Fruit fly (Drosophila melanogaster) whole organism, embryonic: ENCODE data around the gene melt.

Experiments
- Atf6 ChIP-seq: fragments of 200-800 bp; sonication (Bioruptor generic); IDR thresholded peaks from 2 replicates; pipeline ENCODE4 v1.3.6; 2022; ENCODE audit warnings: missing biosample characterization, missing genetic modification characterization
- CG10979 ChIP-seq: fragments of 200-800 bp; sonication (Bioruptor generic); optimal IDR thresholded peaks from 2 replicates; lab custom pipeline; 2018; ENCODE audit warnings: missing biosample characterization, mild to moderate bottlenecking, missing genetic modification characterization, moderate library complexity
- CG11456 ChIP-seq: fragments of 200-800 bp; sonication (Bioruptor generic); IDR thresholded peaks from 3 replicates; pipeline ENCODE4 v1.3.6; 2022; ENCODE audit warnings: missing biosample characterization, missing genetic modification characterization
- CG12071 ChIP-seq: fragments of 200-800 bp; sonication (Bioruptor generic); optimal IDR thresholded peaks from 3 replicates; lab custom pipeline; 2018; ENCODE audit warnings: missing biosample characterization, mild to moderate bottlenecking, missing genetic modification characterization
- CG12236 ChIP-seq: fragments of 200-800 bp; sonication (Bioruptor generic); optimal IDR thresholded peaks from 2 replicates; lab custom pipeline; 2016; ENCODE audit warnings: missing biosample characterization, missing genetic modification characterization
- CG1529 ChIP-seq: fragments of 200-800 bp; sonication (Bioruptor generic); optimal IDR thresholded peaks from 3 replicates; lab custom pipeline; 2018; ENCODE audit warnings: missing biosample characterization, missing genetic modification characterization
- CG15479 ChIP-seq: fragments of 200-800 bp; sonication (Bioruptor generic); optimal IDR thresholded peaks from 3 replicates; lab custom pipeline; 2019; ENCODE audit warnings: missing biosample characterization, mild to moderate bottlenecking, missing genetic modification characterization, moderate library complexity
- CG1647 ChIP-seq: fragments of 200-800 bp; sonication (Bioruptor generic); optimal IDR thresholded peaks from 3 replicates; lab custom pipeline; 2016; ENCODE audit warnings: missing biosample characterization, missing genetic modification characterization
- CG16779 ChIP-seq: fragments of 200-800 bp; sonication (Bioruptor generic); IDR thresholded peaks from 2 replicates; pipeline ENCODE4 v1.3.6; 2022; ENCODE audit warnings: missing biosample characterization, missing genetic modification characterization
- CG17359 ChIP-seq: fragments of 200-800 bp; sonication (Bioruptor generic); optimal IDR thresholded peaks from 3 replicates; lab custom pipeline; 2018; ENCODE audit warnings: missing biosample characterization, mild to moderate bottlenecking, missing genetic modification characterization, moderate library complexity
- CG17802 ChIP-seq: fragments of 200-800 bp; sonication (Bioruptor generic); optimal IDR thresholded peaks from 2 replicates; lab custom pipeline; 2018; ENCODE audit warnings: missing biosample characterization, mild to moderate bottlenecking, missing genetic modification characterization, moderate library complexity
- CG18011 ChIP-seq: fragments of 200-800 bp; sonication (Bioruptor generic); optimal IDR thresholded peaks from 2 replicates; lab custom pipeline; 2017; ENCODE audit warnings: missing biosample characterization, missing genetic modification characterization, mild to moderate bottlenecking, moderate library complexity, missing genotype
- CG18599 ChIP-seq: fragments of 200-800 bp; sonication (Bioruptor generic); optimal IDR thresholded peaks from 3 replicates; lab custom pipeline; 2017; ENCODE audit warnings: missing biosample characterization, missing genetic modification characterization, mild to moderate bottlenecking, moderate library complexity, missing genetic modification reagents
- CG2712 ChIP-seq: fragments of 200-800 bp; optimal IDR thresholded peaks from 3 replicates; lab custom pipeline; 2019; ENCODE audit warnings: missing biosample characterization, mild to moderate bottlenecking, missing genetic modification characterization, moderate library complexity
- CG2889 ChIP-seq: fragments of 200-800 bp; sonication (Bioruptor generic); IDR thresholded peaks from 3 replicates; pipeline ENCODE4 v1.3.6; 2022; ENCODE audit warnings: missing biosample characterization, missing genetic modification characterization
- CG42726 ChIP-seq: fragments of 200-800 bp; sonication (Bioruptor generic); IDR thresholded peaks from 2 replicates; pipeline ENCODE4 v1.3.6; 2022; ENCODE audit warnings: missing biosample characterization, missing genetic modification characterization; ENCODE audit not compliant: partially characterized antibody
- CG4360 ChIP-seq: fragments of 200-800 bp; sonication (Bioruptor generic); IDR thresholded peaks from 2 replicates; pipeline ENCODE4 v1.3.6; 2022; ENCODE audit warnings: missing biosample characterization, missing genetic modification characterization
- CG7928 ChIP-seq: fragments of 200-800 bp; sonication (Bioruptor generic); optimal IDR thresholded peaks from 2 replicates; lab custom pipeline; 2017; ENCODE audit warnings: missing biosample characterization, mild to moderate bottlenecking, missing genetic modification characterization
- CG7987 ChIP-seq: fragments of 200-800 bp; sonication (Bioruptor generic); optimal IDR thresholded peaks from 2 replicates; lab custom pipeline; 2018; ENCODE audit warnings: missing biosample characterization, mild to moderate bottlenecking, missing genetic modification characterization, moderate library complexity
- Dp ChIP-seq: fragments of 200-800 bp; sonication (Bioruptor generic); optimal IDR thresholded peaks from 2 replicates; lab custom pipeline; 2018; ENCODE audit warnings: missing biosample characterization, mild to moderate bottlenecking, missing genetic modification characterization, moderate library complexity
- E2f1 ChIP-seq: fragments of 200-800 bp; sonication (Bioruptor generic); IDR thresholded peaks from 2 replicates; pipeline ENCODE4 v1.3.6; 2022; ENCODE audit warnings: missing biosample characterization, missing genetic modification characterization
- E2f2 ChIP-seq: fragments of 200-800 bp; sonication (Bioruptor generic); IDR thresholded peaks from 2 replicates; pipeline ENCODE4 v1.3.6; 2022; ENCODE audit warnings: missing biosample characterization, missing genetic modification characterization
- ERR ChIP-seq: fragments of 200-800 bp; sonication (Bioruptor generic); optimal IDR thresholded peaks from 2 replicates; lab custom pipeline; 2016; ENCODE audit warnings: missing biosample characterization, missing genetic modification characterization
- Fer3 ChIP-seq: fragments of 200-800 bp; sonication (Bioruptor generic); optimal IDR thresholded peaks from 2 replicates; lab custom pipeline; 2018; ENCODE audit warnings: missing biosample characterization, mild to moderate bottlenecking, missing genetic modification characterization, moderate library complexity
- Hmx ChIP-seq: fragments of 200-800 bp; sonication (Bioruptor generic); optimal IDR thresholded peaks from 2 replicates; lab custom pipeline; 2016; ENCODE audit warnings: missing biosample characterization, missing genetic modification characterization
- NC2α ChIP-seq: fragments of 200-800 bp; sonication (Bioruptor generic); optimal IDR thresholded peaks from 2 replicates; lab custom pipeline; 2016; ENCODE audit warnings: missing biosample characterization, missing genetic modification characterization
- NC2β ChIP-seq: fragments of 200-800 bp; sonication (Bioruptor generic); optimal IDR thresholded peaks from 2 replicates; lab custom pipeline; 2016; ENCODE audit warnings: missing biosample characterization, missing genetic modification characterization
- Oaz ChIP-seq: fragments of 200-800 bp; sonication (Bioruptor generic); IDR thresholded peaks from 2 replicates; pipeline ENCODE4 v1.3.6; 2022; ENCODE audit warnings: missing biosample characterization, missing genetic modification characterization
- Sox102F ChIP-seq: fragments of 200-800 bp; sonication (Bioruptor generic); optimal IDR thresholded peaks from 2 replicates; lab custom pipeline; 2018; ENCODE audit warnings: missing biosample characterization, mild to moderate bottlenecking, missing genetic modification characterization, moderate library complexity
- Ssrp ChIP-seq: fragments of 200-800 bp; sonication (Bioruptor generic); optimal IDR thresholded peaks from 2 replicates; lab custom pipeline; 2018; ENCODE audit warnings: missing biosample characterization, mild to moderate bottlenecking, missing genetic modification characterization, moderate library complexity
- ac ChIP-seq: fragments of 200-800 bp; sonication (Bioruptor generic); optimal IDR thresholded peaks from 3 replicates; lab custom pipeline; 2017; ENCODE audit warnings: missing biosample characterization, mild to moderate bottlenecking, missing genetic modification characterization
- ase ChIP-seq: fragments of 200-800 bp; sonication (Bioruptor generic); IDR thresholded peaks from 3 replicates; pipeline ENCODE4 v1.3.6; 2022; ENCODE audit warnings: missing biosample characterization, missing genetic modification characterization
- az2 ChIP-seq: fragments of 200-800 bp; sonication (Bioruptor generic); optimal IDR thresholded peaks from 3 replicates; lab custom pipeline; 2016; ENCODE audit warnings: missing biosample characterization, missing genetic modification characterization
- ewg ChIP-seq: fragments of 200-800 bp; sonication (Bioruptor generic); optimal IDR thresholded peaks from 3 replicates; lab custom pipeline; 2017; ENCODE audit warnings: mild to moderate bottlenecking, missing biosample characterization, missing genetic modification reagents, missing genetic modification characterization
- fd102C ChIP-seq: fragments of 200-800 bp; sonication (Bioruptor generic); optimal IDR thresholded peaks from 2 replicates; lab custom pipeline; 2018; ENCODE audit warnings: missing biosample characterization, mild to moderate bottlenecking, missing genetic modification characterization, moderate library complexity
- fd64A ChIP-seq: fragments of 200-800 bp; sonication (Bioruptor generic); optimal IDR thresholded peaks from 3 replicates; lab custom pipeline; 2018; ENCODE audit warnings: missing biosample characterization, mild to moderate bottlenecking, missing genetic modification characterization
- fd96Cb ChIP-seq: fragments of 200-800 bp; sonication (Bioruptor generic); optimal IDR thresholded peaks from 2 replicates; lab custom pipeline; 2018; ENCODE audit warnings: missing biosample characterization, mild to moderate bottlenecking, missing genetic modification characterization, moderate library complexity
- fru ChIP-seq: fragments of >200 bp; optimal IDR thresholded peaks from 2 replicates; lab custom pipeline; 2017
- fu2 ChIP-seq: fragments of 200-800 bp; sonication (Bioruptor generic); optimal IDR thresholded peaks from 2 replicates; lab custom pipeline; 2016; ENCODE audit warnings: missing biosample characterization, missing genetic modification characterization
- lov ChIP-seq, 2 experiments: fragments of 200-800 bp in 1 of 2; fragments of >200 bp in 1 of 2; sonication (Bioruptor generic) in 1 of 2; IDR thresholded peaks in 1 of 2; optimal IDR thresholded peaks in 1 of 2; 2 replicates in 1 of 2; 3 replicates in 1 of 2; pipeline versions ENCODE4 v1.3.6 to Lab custom; 2017 to 2022; ENCODE audit warnings: missing biosample characterization in 1 of 2, missing genetic modification characterization in 1 of 2
- maf-S ChIP-seq: fragments of 200-800 bp; sonication (Bioruptor generic); optimal IDR thresholded peaks from 2 replicates; lab custom pipeline; 2016; ENCODE audit warnings: missing biosample characterization, missing genetic modification characterization
- nau ChIP-seq: fragments of 200-800 bp; sonication (Bioruptor generic); optimal IDR thresholded peaks from 3 replicates; lab custom pipeline; 2017; ENCODE audit warnings: missing biosample characterization, mild to moderate bottlenecking, missing genetic modification characterization, missing genetic modification reagents
- prd ChIP-seq, 3 experiments: fragments of >200 bp in 2 of 3; fragments of 200-800 bp in 1 of 3; sonication (Bioruptor generic) in 1 of 3; optimal IDR thresholded peaks in 2 of 3; IDR thresholded peaks in 1 of 3; 2 replicates in 2 of 3; 3 replicates in 1 of 3; pipeline versions ENCODE4 v1.3.6 to Lab custom; 2017 to 2022; ENCODE audit warnings: missing biosample characterization in 1 of 3, missing genetic modification characterization in 1 of 3
- pum ChIP-seq: fragments of 200-800 bp; sonication (Bioruptor generic); optimal IDR thresholded peaks from 2 replicates; lab custom pipeline; 2016; ENCODE audit warnings: missing biosample characterization, missing genetic modification characterization
- row ChIP-seq: fragments of 200-800 bp; sonication (Bioruptor generic); IDR thresholded peaks from 3 replicates; pipeline ENCODE4 v1.3.6; 2022; ENCODE audit warnings: missing biosample characterization, missing genetic modification characterization
- sna ChIP-seq: fragments of 200-800 bp; sonication (Bioruptor generic); IDR thresholded peaks from 2 replicates; pipeline ENCODE4 v1.3.6; 2022; ENCODE audit warnings: missing biosample characterization, missing genetic modification characterization; ENCODE audit not compliant: partially characterized antibody
- stc ChIP-seq: fragments of 200-800 bp; sonication (Bioruptor generic); IDR thresholded peaks from 2 replicates; pipeline ENCODE4 v1.3.6; 2022; ENCODE audit warnings: missing biosample characterization, missing genetic modification characterization
- tin ChIP-seq: fragments of 200-800 bp; sonication (Bioruptor generic); optimal IDR thresholded peaks from 3 replicates; lab custom pipeline; 2016; ENCODE audit warnings: missing biosample characterization, missing genetic modification characterization
- vvl ChIP-seq: fragments of 200-800 bp; sonication (Bioruptor generic); IDR thresholded peaks from 2 replicates; pipeline ENCODE4 v1.3.6; 2022; ENCODE audit warnings: missing biosample characterization, missing genetic modification characterization
- yki ChIP-seq: fragments of >200 bp; optimal IDR thresholded peaks from 3 replicates; lab custom pipeline; 2018
- zfh1 ChIP-seq: fragments of 200-800 bp; sonication (Bioruptor generic); IDR thresholded peaks from 3 replicates; pipeline ENCODE4 v1.3.6; 2022; ENCODE audit warnings: missing biosample characterization, missing genetic modification characterization

The melt gene

dm6 chr3L:7149827-7150226 lies 15.5 kb downstream of the melt start (continued):
- TF ChIP-seq Dp (no peak), Fer3 (no peak), CG15479 (GFP tag; lab: Kevin White, UChicago) (no peak), sna (no peak), CG17359 (tag; lab: Kevin White, UChicago) (peak; percentile 22), ewg (no peak), pum (GFP tag; lab: Kevin White, UChicago) (no peak), ERR (GFP tag; lab: Kevin White, UChicago) (no peak), CG12236 (GFP tag; lab: Kevin White, UChicago) (no peak), maf-S (GFP tag; lab: Kevin White, UChicago) (no peak), CG1647 (GFP tag; lab: Kevin White, UChicago) (no peak), fd64A (GFP tag; lab: Kevin White, UChicago) (no peak), fu2 (GFP tag; lab: Kevin White, UChicago) (no peak), nau (GFP tag; lab: Kevin White, UChicago) (no peak), yki (lab: Kevin White, UChicago) (no peak), az2 (GFP tag; lab: Kevin White, UChicago) (peak; percentile 12), CG18011 (no peak), row (GFP tag; lab: Robert Waterston, UW) (peak; percentile 25; the same call in 1 of the 3 replicates), Sox102F (peak; percentile 58), CG7987 (no peak), prd (optimal IDR thresholded peaks at IDR 0.05; lab: Kevin White, UChicago) (no peak), prd (GFP tag; IDR thresholded peaks at IDR 0.05; lab: Robert Waterston, UW) (no peak), Ssrp (tag; lab: Kevin White, UChicago) (peak; percentile 34), CG16779 (GFP tag; lab: Robert Waterston, UW) (no peak), CG7928 (GFP tag; lab: Kevin White, UChicago) (no peak), CG2889 (GFP tag; lab: Robert Waterston, UW) (no peak), CG1529 (GFP tag; lab: Kevin White, UChicago) (no peak), Atf6 (GFP tag; lab: Robert Waterston, UW) (no peak), CG17802 (no peak), Hmx (no peak), stc (GFP tag; lab: Robert Waterston, UW) (no peak), fru (no peak), fd96Cb (peak; percentile 8), CG10979 (tag; lab: Kevin White, UChicago) (peak; percentile 7), fd102C (no peak), vvl (GFP tag; lab: Robert Waterston, UW) (0 out of 2 replicates have a peak, but pooled peaks have one; percentile 18), NC2α (GFP tag; lab: Kevin White, UChicago) (no peak), ase (no peak), CG18599 (GFP tag; lab: Kevin White, UChicago) (no peak), E2f2 (GFP tag; lab: Robert Waterston, UW) (no peak), tin (GFP tag; lab: Kevin White, UChicago) (no peak), NC2β (GFP tag; lab: Kevin White, UChicago) (no peak), zfh1 (no peak), CG4360 (no peak), CG42726 (GFP tag; lab: Robert Waterston, UW) (no peak), CG11456 (GFP tag; lab: Robert Waterston, UW) (no peak), E2f1 (GFP tag; lab: Robert Waterston, UW) (no peak), Oaz (GFP tag; lab: Robert Waterston, UW) (no peak), ac (GFP tag; lab: Kevin White, UChicago) (no peak), CG2712 (tag; lab: Kevin White, UChicago) (no peak), lov (optimal IDR thresholded peaks at IDR 0.05; lab: Kevin White, UChicago) (no peak), lov (GFP tag; IDR thresholded peaks at IDR 0.05; lab: Robert Waterston, UW) (no peak), CG12071 (GFP tag; lab: Kevin White, UChicago) (no peak)
